Fruit fly (Drosophila melanogaster) whole organism, prepupa: Measurements from ENCODE around the gene CG43732.

ENCODE experiments used
- CG10631 ChIP-seq: fragments of 200-800 bp; sonication (Bioruptor generic); optimal IDR thresholded peaks from 2 replicates; lab custom pipeline; 2016; ENCODE audit warnings: missing biosample characterization, missing genetic modification characterization
- CG11762 ChIP-seq: fragments of 200-800 bp; sonication (Bioruptor generic); optimal IDR thresholded peaks from 3 replicates; lab custom pipeline; 2016; ENCODE audit warnings: missing biosample characterization, missing genetic modification characterization; ENCODE audit not compliant: insufficient read depth
- CG15336 ChIP-seq: fragments of 200-800 bp; sonication (Bioruptor generic); IDR thresholded peaks from 2 replicates; pipeline ENCODE4 v1.3.6; 2022; ENCODE audit warnings: missing biosample characterization, missing genetic modification characterization
- CG16779 ChIP-seq: fragments of 200-800 bp; sonication (Bioruptor generic); optimal IDR thresholded peaks from 3 replicates; lab custom pipeline; 2017; ENCODE audit warnings: missing biosample characterization, mild to moderate bottlenecking, missing genetic modification characterization
- CG3032 ChIP-seq: fragments of 200-800 bp; optimal IDR thresholded peaks from 2 replicates; lab custom pipeline; 2019; ENCODE audit warnings: missing biosample characterization, mild to moderate bottlenecking, missing genetic modification characterization, moderate library complexity
- CG34406 ChIP-seq: fragments of 200-800 bp; sonication (Bioruptor generic); optimal IDR thresholded peaks from 3 replicates; lab custom pipeline; 2016; ENCODE audit warnings: missing biosample characterization, missing genetic modification characterization
- CG6276 ChIP-seq: fragments of 200-800 bp; sonication (Bioruptor generic); optimal IDR thresholded peaks from 2 replicates; lab custom pipeline; 2017; ENCODE audit warnings: missing biosample characterization, mild to moderate bottlenecking, missing genetic modification characterization
- CG6792 ChIP-seq: fragments of 200-800 bp; sonication (Bioruptor generic); optimal IDR thresholded peaks from 3 replicates; lab custom pipeline; 2016; ENCODE audit warnings: missing biosample characterization, missing genetic modification characterization
- CG6808 ChIP-seq: fragments of 200-800 bp; sonication (Bioruptor generic); optimal IDR thresholded peaks from 3 replicates; lab custom pipeline; 2017; ENCODE audit warnings: missing biosample characterization, missing genetic modification characterization, mild to moderate bottlenecking, moderate library complexity, missing genetic modification reagents
- CG7368 ChIP-seq: fragments of 200-800 bp; sonication (Bioruptor generic); optimal IDR thresholded peaks from 3 replicates; lab custom pipeline; 2016; ENCODE audit warnings: missing biosample characterization, missing genetic modification characterization
- CG8319 ChIP-seq: fragments of 200-800 bp; sonication (Bioruptor generic); optimal IDR thresholded peaks from 3 replicates; lab custom pipeline; 2016; ENCODE audit warnings: missing biosample characterization, missing genetic modification characterization
- CG8632 ChIP-seq: fragments of 200-800 bp; sonication (Bioruptor generic); optimal IDR thresholded peaks from 3 replicates; lab custom pipeline; 2016; ENCODE audit warnings: missing biosample characterization, missing genetic modification characterization
- CG9139 ChIP-seq: fragments of 200-800 bp; sonication (Bioruptor generic); optimal IDR thresholded peaks from 3 replicates; lab custom pipeline; 2017; ENCODE audit warnings: missing biosample characterization, mild to moderate bottlenecking, missing genetic modification characterization
- Eip78C ChIP-seq: fragments of 200-800 bp; sonication (Bioruptor generic); peaks from one replicate; lab custom pipeline; 2016; ENCODE audit warnings: missing biosample characterization, missing genetic modification characterization
- Eip93F ChIP-seq: fragments of 200-800 bp; sonication (Bioruptor generic); optimal IDR thresholded peaks from 2 replicates; lab custom pipeline; 2016; ENCODE audit warnings: missing biosample characterization, mild to moderate bottlenecking, missing genetic modification characterization
- Ets96B ChIP-seq: fragments of 200-800 bp; optimal IDR thresholded peaks from 2 replicates; lab custom pipeline; 2019; ENCODE audit warnings: missing biosample characterization, mild to moderate bottlenecking, missing genetic modification characterization, moderate library complexity
- Gug ChIP-seq: fragments of 200-800 bp; sonication (Bioruptor generic); IDR thresholded peaks from 2 replicates; pipeline ENCODE4 v1.3.6; 2022; ENCODE audit warnings: missing biosample characterization, missing genetic modification characterization
- Hr4 ChIP-seq: fragments of 200-800 bp; sonication (Bioruptor generic); optimal IDR thresholded peaks from 3 replicates; lab custom pipeline; 2016; ENCODE audit warnings: missing biosample characterization, missing genetic modification characterization
- Met ChIP-seq: fragments of 200-800 bp; sonication (Bioruptor generic); optimal IDR thresholded peaks from 3 replicates; lab custom pipeline; 2016; ENCODE audit warnings: missing biosample characterization, missing genetic modification characterization
- Smox ChIP-seq: fragments of 200-800 bp; sonication (Bioruptor generic); optimal IDR thresholded peaks from 3 replicates; lab custom pipeline; 2016; ENCODE audit warnings: missing biosample characterization, missing genetic modification characterization
- Sox15 ChIP-seq: fragments of 200-800 bp; sonication (Bioruptor generic); optimal IDR thresholded peaks from 3 replicates; lab custom pipeline; 2016; ENCODE audit warnings: missing biosample characterization, missing genetic modification characterization
- acj6 ChIP-seq: fragments of 200-800 bp; sonication (Bioruptor generic); optimal IDR thresholded peaks from 3 replicates; lab custom pipeline; 2016; ENCODE audit warnings: missing biosample characterization, missing genetic modification characterization
- dac ChIP-seq: fragments of 200-800 bp; sonication (Bioruptor generic); optimal IDR thresholded peaks from 2 replicates; lab custom pipeline; 2017; ENCODE audit warnings: missing biosample characterization, mild to moderate bottlenecking, missing genetic modification characterization
- dsx ChIP-seq: fragments of 200-800 bp; optimal IDR thresholded peaks from 3 replicates; lab custom pipeline; 2019; ENCODE audit warnings: missing biosample characterization, mild to moderate bottlenecking, missing genetic modification characterization, moderate library complexity; ENCODE audit not compliant: poor library complexity, severe bottlenecking
- eg ChIP-seq: fragments of 200-800 bp; sonication (Bioruptor generic); IDR thresholded peaks from 3 replicates; pipeline ENCODE4 v1.3.6; 2022; ENCODE audit warnings: missing biosample characterization, missing genetic modification characterization
- fkh ChIP-seq: fragments of 200-800 bp; sonication (Bioruptor generic); optimal IDR thresholded peaks from 3 replicates; lab custom pipeline; 2017; ENCODE audit warnings: missing biosample characterization, mild to moderate bottlenecking, missing genetic modification characterization, moderate library complexity
- lz ChIP-seq: fragments of 200-800 bp; sonication (Bioruptor generic); optimal IDR thresholded peaks from 3 replicates; lab custom pipeline; 2016; ENCODE audit warnings: missing biosample characterization, missing genetic modification characterization
- salr ChIP-seq, 2 experiments: fragments of 200-800 bp; sonication (Bioruptor generic); optimal IDR thresholded peaks; 3 replicates each; lab custom pipeline; 2016 to 2018; ENCODE audit warnings: missing biosample characterization in 2 of 2, missing genetic modification characterization in 2 of 2, mild to moderate bottlenecking in 1 of 2
- spab ChIP-seq: fragments of 200-800 bp; sonication (Bioruptor generic); optimal IDR thresholded peaks from 2 replicates; lab custom pipeline; 2017; ENCODE audit warnings: missing biosample characterization, mild to moderate bottlenecking, missing genetic modification characterization, missing genetic modification reagents
- ss ChIP-seq, 2 experiments: fragments of 200-800 bp; sonication (Bioruptor generic); optimal IDR thresholded peaks; 2 replicates in 1 of 2; 3 replicates in 1 of 2; lab custom pipeline; 2017 to 2018; ENCODE audit warnings: mild to moderate bottlenecking in 2 of 2, missing biosample characterization in 2 of 2, missing genetic modification characterization in 2 of 2, moderate library complexity in 1 of 2
- svp ChIP-seq: fragments of 200-800 bp; sonication (Bioruptor generic); peaks from one replicate; lab custom pipeline; 2016; ENCODE audit warnings: missing biosample characterization, missing genetic modification characterization
- vri ChIP-seq: fragments of 200-800 bp; sonication (Bioruptor generic); optimal IDR thresholded peaks from 3 replicates; lab custom pipeline; 2016; ENCODE audit warnings: missing biosample characterization, mild to moderate bottlenecking, missing genetic modification characterization

Gene CG43732

dm6 chr3R:18998370-18998769, 48.4 kb downstream of the CG43732 start (continued):
- TF ChIP-seq CG6808 (GFP tag; lab: Kevin White, UChicago) (peak; percentile 31), Eip78C (GFP tag; lab: Kevin White, UChicago) (peak; percentile 79), vri (no peak), CG7368 (GFP tag; lab: Kevin White, UChicago) (peak; percentile 27), CG8319 (GFP tag; lab: Kevin White, UChicago) (peak; percentile 4), Met (GFP tag; lab: Kevin White, UChicago) (no peak), Eip93F (GFP tag; lab: Kevin White, UChicago) (no peak)

dm6 chr3R:18999906-19000451, 50.0 kb downstream of the CG43732 start:
- TF ChIP-seq fkh (GFP tag; lab: Kevin White, UChicago) (peak; percentile 69), CG9139 (GFP tag; lab: Kevin White, UChicago) (peak; percentile 30), Eip78C (GFP tag; lab: Kevin White, UChicago) (peak; percentile 71), svp (GFP tag; lab: Kevin White, UChicago) (peak; percentile 62), CG34406 (GFP tag; lab: Kevin White, UChicago) (no peak), acj6 (GFP tag; lab: Kevin White, UChicago) (no peak), ss (GFP tag; optimal IDR thresholded peaks at IDR 0.05; lab: Kevin White, UChicago) (peak in 1 of 2 experiments; percentile 43)

dm6 chr3R:19001701-19002100, 51.7 kb downstream of the CG43732 start:
- TF ChIP-seq ss (GFP tag; optimal IDR thresholded peaks at IDR 0.05; lab: Kevin White, UChicago) (no peak), dsx (GFP tag; lab: Kevin White, UChicago) (no peak), dac (no peak), lz (GFP tag; lab: Kevin White, UChicago) (no peak), svp (GFP tag; lab: Kevin White, UChicago) (no peak)

- TF ChIP-seq fkh (GFP tag; lab: Kevin White, UChicago) (peak; percentile 73), CG15336 (GFP tag; lab: Robert Waterston, UW) (no peak)
Observed at dm6 chr3R:19010923-19011322, 60.9 kb downstream of the CG43732 start.

dm6 chr3R:19011885-19012284, 61.9 kb downstream of the CG43732 start:
- TF ChIP-seq Hr4 (GFP tag; lab: Kevin White, UChicago) (no peak), ss (GFP tag; optimal IDR thresholded peaks at IDR 0.05; lab: Kevin White, UChicago) (no peak), salr (GFP tag; optimal IDR thresholded peaks at IDR 0.05; lab: Kevin White, UChicago) (no peak), Smox (GFP tag; lab: Kevin White, UChicago) (no peak), Sox15 (GFP tag; lab: Kevin White, UChicago) (no peak), CG6792 (no peak), CG11762 (GFP tag; lab: Kevin White, UChicago) (no peak), spab (GFP tag; lab: Kevin White, UChicago) (no peak), CG9139 (GFP tag; lab: Kevin White, UChicago) (no peak), fkh (GFP tag; lab: Kevin White, UChicago) (no peak), CG8632 (GFP tag; lab: Kevin White, UChicago) (no peak), Ets96B (tag; lab: Kevin White, UChicago) (no peak), CG16779 (no peak), CG3032 (no peak), CG10631 (GFP tag; lab: Kevin White, UChicago) (no peak), Gug (no peak)

- TF ChIP-seq dac: no peak
- 0 out of 3 replicates have a peak, but pooled peaks have one; percentile 11 for TF ChIP-seq eg (GFP tag; lab: Robert Waterston, UW)
- TF ChIP-seq CG6276 (GFP tag; lab: Kevin White, UChicago): no peak
- TF ChIP-seq CG6808 (GFP tag; lab: Kevin White, UChicago): no peak
- no peak for TF ChIP-seq Met (GFP tag; lab: Kevin White, UChicago)
- TF ChIP-seq vri: no peak
- TF ChIP-seq Eip78C (GFP tag; lab: Kevin White, UChicago): no peak
Observed at dm6 chr3R:19014027-19014426, 64.0 kb downstream of the CG43732 start.
